Worm (Caenorhabditis elegans) whole organism, late embryonic: ENCODE data around the gene unc-49.

ENCODE experiments used
- C38D4.7 ChIP-seq: fragments of 200-800 bp; sonication (Bioruptor generic); optimal IDR thresholded peaks from 2 replicates; lab custom pipeline; 2018; ENCODE audit warnings: mild to moderate bottlenecking, missing genetic modification characterization, moderate library complexity, missing compliant biosample characterization
- F13H6.1 ChIP-seq: sonication (generic microtip); optimal IDR thresholded peaks from 2 replicates; lab custom pipeline; 2016; ENCODE audit warnings: missing genetic modification characterization, missing compliant biosample characterization
- K09A11.1 ChIP-seq: sonication (generic microtip); optimal IDR thresholded peaks from 2 replicates; lab custom pipeline; 2017; ENCODE audit warnings: antibody characterized with exemption, mild to moderate bottlenecking, missing genetic modification characterization, missing compliant biosample characterization; ENCODE audit not compliant: insufficient read depth
- T23F11.4 ChIP-seq: fragments of 200-800 bp; sonication (Bioruptor generic); optimal IDR thresholded peaks from 2 replicates; lab custom pipeline; 2018; ENCODE audit warnings: mild to moderate bottlenecking, missing genetic modification characterization, missing compliant biosample characterization
- Y22D7AL.16 ChIP-seq: sonication (generic microtip); optimal IDR thresholded peaks from 2 replicates; lab custom pipeline; 2016; ENCODE audit warnings: missing genetic modification characterization, missing compliant biosample characterization
- ama-1 ChIP-seq: fragments of 150-350 bp; optimal IDR thresholded peaks from 2 replicates; lab custom pipeline; 2014
- ceh-18 ChIP-seq: sonication (generic microtip); optimal IDR thresholded peaks from 2 replicates; lab custom pipeline; 2016; ENCODE audit warnings: missing genetic modification characterization, missing compliant biosample characterization
- ceh-31 ChIP-seq: sonication (generic microtip); optimal IDR thresholded peaks from 2 replicates; lab custom pipeline; 2016; ENCODE audit warnings: missing genetic modification characterization, missing compliant biosample characterization
- ceh-34 ChIP-seq: sonication (generic microtip); optimal IDR thresholded peaks from 2 replicates; lab custom pipeline; 2016; ENCODE audit warnings: mild to moderate bottlenecking, missing genetic modification characterization, missing compliant biosample characterization
- ceh-45 ChIP-seq: fragments of 200-800 bp; sonication (Bioruptor generic); IDR thresholded peaks from 2 replicates; pipeline ENCODE4 v1.3.6; 2022; ENCODE audit warnings: missing genetic modification reagents, missing genetic modification characterization, missing compliant biosample characterization
- ceh-6 ChIP-seq: fragments of 200-800 bp; sonication (Bioruptor generic); optimal IDR thresholded peaks from 2 replicates; lab custom pipeline; 2018; ENCODE audit warnings: mild to moderate bottlenecking, missing genetic modification characterization, missing compliant biosample characterization
- dve-1 ChIP-seq: sonication (generic microtip); optimal IDR thresholded peaks from 2 replicates; lab custom pipeline; 2017; ENCODE audit warnings: antibody characterized with exemption, mild to moderate bottlenecking, missing genetic modification characterization, missing compliant biosample characterization
- elt-2 ChIP-seq: sonication (generic microtip); optimal IDR thresholded peaks from 2 replicates; lab custom pipeline; 2016; ENCODE audit warnings: missing genetic modification reagents, missing genetic modification characterization, missing compliant biosample characterization
- elt-4 ChIP-seq: sonication (generic microtip); optimal IDR thresholded peaks from 2 replicates; lab custom pipeline; 2016; ENCODE audit warnings: missing genetic modification characterization, missing compliant biosample characterization
- fax-1 ChIP-seq: sonication (generic microtip); optimal IDR thresholded peaks from 2 replicates; lab custom pipeline; 2016; ENCODE audit warnings: missing genotype, missing genetic modification characterization, missing compliant biosample characterization
- fkh-10 ChIP-seq: fragments of 150-350 bp; optimal IDR thresholded peaks from 2 replicates; lab custom pipeline; 2014; ENCODE audit warnings: missing biosample characterization, missing genetic modification reagents, missing genetic modification characterization
- fkh-6 ChIP-seq: sonication (generic microtip); optimal IDR thresholded peaks from 2 replicates; lab custom pipeline; 2016; ENCODE audit warnings: missing genetic modification characterization, missing compliant biosample characterization
- gmeb-2 ChIP-seq: sonication (generic microtip); optimal IDR thresholded peaks from 2 replicates; lab custom pipeline; 2016; ENCODE audit warnings: missing genetic modification characterization, inconsistent platforms, missing compliant biosample characterization
- lin-11 ChIP-seq: fragments of 200-800 bp; sonication (Bioruptor generic); optimal IDR thresholded peaks from 2 replicates; lab custom pipeline; 2018; ENCODE audit warnings: mild to moderate bottlenecking, missing genetic modification characterization, missing compliant biosample characterization
- madf-2 ChIP-seq: sonication (generic microtip); optimal IDR thresholded peaks from 2 replicates; lab custom pipeline; 2017; ENCODE audit warnings: missing genetic modification characterization, missing compliant biosample characterization
- mec-3 ChIP-seq: sonication (generic microtip); optimal IDR thresholded peaks from 2 replicates; lab custom pipeline; 2016; ENCODE audit warnings: borderline replicate concordance, missing genetic modification characterization, missing compliant biosample characterization
- nhr-11 ChIP-seq: fragments of 150-350 bp; optimal IDR thresholded peaks from 2 replicates; lab custom pipeline; 2014; ENCODE audit warnings: missing biosample characterization, missing genetic modification characterization
- nhr-232 ChIP-seq: sonication (generic microtip); optimal IDR thresholded peaks from 2 replicates; lab custom pipeline; 2016; ENCODE audit warnings: missing genetic modification characterization, missing compliant biosample characterization
- pat-9 ChIP-seq: fragments of 200-800 bp; sonication (Bioruptor generic); optimal IDR thresholded peaks from 2 replicates; lab custom pipeline; 2018; ENCODE audit warnings: mild to moderate bottlenecking, missing genetic modification characterization, moderate library complexity, missing compliant biosample characterization
- pha-2 ChIP-seq: sonication (generic microtip); optimal IDR thresholded peaks from 2 replicates; lab custom pipeline; 2017; ENCODE audit warnings: mild to moderate bottlenecking, missing genetic modification characterization, missing compliant biosample characterization
- pha-4 ChIP-seq: fragments of 150-350 bp; optimal IDR thresholded peaks from 2 replicates; lab custom pipeline; 2018; ENCODE audit warnings: missing biosample characterization, missing genetic modification reagents, missing genetic modification characterization
- pros-1 ChIP-seq: fragments of 150-350 bp; optimal IDR thresholded peaks from 2 replicates; lab custom pipeline; 2014; ENCODE audit warnings: missing biosample characterization, missing genetic modification reagents, missing genetic modification characterization
- rnt-1 ChIP-seq: sonication (generic microtip); optimal IDR thresholded peaks from 2 replicates; lab custom pipeline; 2016; ENCODE audit warnings: missing genetic modification characterization, missing compliant biosample characterization
- sox-4 ChIP-seq: sonication (generic microtip); optimal IDR thresholded peaks from 2 replicates; lab custom pipeline; 2017; ENCODE audit warnings: mild to moderate bottlenecking, missing genetic modification characterization, inconsistent platforms, missing compliant biosample characterization
- syd-9 ChIP-seq: sonication (generic microtip); optimal IDR thresholded peaks from 2 replicates; lab custom pipeline; 2016; ENCODE audit warnings: mild to moderate bottlenecking, missing genetic modification characterization, moderate library complexity, missing compliant biosample characterization
- tbx-7 ChIP-seq: sonication (generic microtip); optimal IDR thresholded peaks from 2 replicates; lab custom pipeline; 2016; ENCODE audit warnings: missing genotype, missing genetic modification characterization, missing compliant biosample characterization
- unc-3 ChIP-seq, 2 experiments: fragments of 200-800 bp in 1 of 2; sonication (Bioruptor generic) in 1 of 2; sonication (generic microtip) in 1 of 2; conservative IDR thresholded peaks in 1 of 2; optimal IDR thresholded peaks in 1 of 2; 2 replicates each; pipeline versions ENCODE4 v1.3.6 to Lab custom; 2016 to 2022; ENCODE audit warnings: missing compliant biosample characterization in 2 of 2, missing genetic modification characterization in 2 of 2, missing genetic modification reagents in 1 of 2
- unc-55 ChIP-seq: sonication (generic microtip); optimal IDR thresholded peaks from 2 replicates; lab custom pipeline; 2017; ENCODE audit warnings: missing biosample characterization, missing genetic modification reagents, missing genetic modification characterization
- zip-5 ChIP-seq: sonication (generic microtip); optimal IDR thresholded peaks from 2 replicates; lab custom pipeline; 2016; ENCODE audit warnings: missing genetic modification characterization, missing compliant biosample characterization

Gene unc-49

DNA sequence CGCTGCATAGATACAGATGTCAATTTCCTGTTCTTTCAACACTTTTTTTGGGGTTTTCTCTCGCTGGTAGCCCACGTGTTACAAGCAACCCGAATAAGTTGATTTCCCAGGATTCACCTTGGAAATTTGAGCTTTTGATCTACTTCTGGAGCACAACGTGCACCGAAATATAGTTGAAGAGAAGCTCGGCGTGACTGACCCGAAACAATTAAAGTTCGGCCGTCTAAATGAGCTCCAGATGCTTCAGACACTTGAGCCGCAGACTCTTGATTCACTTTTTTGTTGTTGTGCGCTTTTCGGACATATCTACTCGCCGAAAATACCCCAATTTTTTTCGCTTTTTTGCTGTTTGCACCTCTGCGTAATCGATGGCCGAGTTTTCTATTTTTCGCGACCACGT is 1.7 kb upstream of the unc-49 start:
- no peak for TF ChIP-seq syd-9 (tag; lab: Kevin White, UChicago)
- TF ChIP-seq ceh-45: no peak
- no peak for TF ChIP-seq unc-3 (GFP tag; conservative IDR thresholded peaks at IDR 0.05; lab: Robert Waterston, UW)
- TF ChIP-seq unc-3 (tag; optimal IDR thresholded peaks at IDR 0.05; lab: Kevin White, UChicago): no peak
- no peak for TF ChIP-seq mec-3 (tag; lab: Kevin White, UChicago)
- TF ChIP-seq ceh-34: no peak
- no peak for TF ChIP-seq fkh-10 (GFP tag; lab: Kevin White, UChicago)
- TF ChIP-seq tbx-7: no peak
- TF ChIP-seq Y22D7AL.16 (tag; lab: Kevin White, UChicago): no peak
- TF ChIP-seq lin-11 (tag; lab: Kevin White, UChicago): no peak
- no peak for TF ChIP-seq pros-1 (tag; lab: Kevin White, UChicago)
- TF ChIP-seq sox-4 (tag; lab: Kevin White, UChicago): no peak
- no peak for TF ChIP-seq C38D4.7 (GFP tag; lab: Kevin White, UChicago)
- TF ChIP-seq pha-4: no peak
- TF ChIP-seq pha-2: no peak
- no peak for TF ChIP-seq nhr-11 (tag; lab: Kevin White, UChicago)
- no peak for TF ChIP-seq pat-9 (tag; lab: Kevin White, UChicago)
- no peak for TF ChIP-seq ceh-31 (tag; lab: Kevin White, UChicago)

DNA sequence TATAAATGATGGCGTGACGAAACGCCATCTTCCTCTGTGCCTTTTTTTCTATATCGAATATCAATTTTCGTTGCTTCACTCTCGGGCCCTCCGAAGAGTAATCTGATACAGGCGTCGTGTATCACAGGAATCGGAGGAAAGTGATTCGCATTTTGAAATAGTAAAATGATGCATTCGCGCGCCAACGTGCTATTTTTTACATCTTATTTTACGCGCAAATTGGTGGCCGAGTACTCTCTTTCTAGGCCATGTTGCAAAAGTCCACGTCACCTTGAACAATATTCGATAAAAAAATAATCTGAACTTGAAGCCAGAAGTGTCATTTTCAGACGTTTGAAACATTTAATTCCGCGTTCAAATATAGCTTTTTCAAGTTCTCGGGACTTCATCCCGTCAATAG is 947 bp upstream of the unc-49 start:
- TF ChIP-seq ceh-34 (peak; percentile 43), K09A11.1 (tag; lab: Kevin White, UChicago) (no peak), nhr-11 (tag; lab: Kevin White, UChicago) (no peak)

DNA sequence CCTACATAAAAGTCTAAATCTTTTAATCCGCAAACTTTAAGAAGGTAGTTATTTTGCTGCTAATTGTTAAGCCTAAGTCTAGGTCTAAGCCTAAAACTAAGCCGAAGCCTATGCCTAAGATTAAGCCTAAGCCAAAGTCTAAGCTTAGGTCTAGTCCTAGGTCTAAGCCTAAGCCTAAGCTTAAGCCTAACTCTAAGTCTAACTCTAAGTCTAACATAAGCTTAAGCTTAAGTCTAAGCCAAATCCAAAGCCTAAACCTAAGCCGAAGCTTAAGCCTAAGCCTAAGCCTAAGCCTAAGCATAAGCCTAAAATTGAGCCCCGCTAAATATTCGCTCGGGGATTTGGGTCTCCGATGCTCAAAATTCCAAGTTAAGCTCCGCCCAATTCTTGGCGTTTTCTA is 657 bp downstream of the unc-49 start:
- TF ChIP-seq ama-1 (lab: Kevin White, UChicago) (no peak), pat-9 (tag; lab: Kevin White, UChicago) (no peak), dve-1 (tag; lab: Kevin White, UChicago) (peak; percentile 53)

DNA sequence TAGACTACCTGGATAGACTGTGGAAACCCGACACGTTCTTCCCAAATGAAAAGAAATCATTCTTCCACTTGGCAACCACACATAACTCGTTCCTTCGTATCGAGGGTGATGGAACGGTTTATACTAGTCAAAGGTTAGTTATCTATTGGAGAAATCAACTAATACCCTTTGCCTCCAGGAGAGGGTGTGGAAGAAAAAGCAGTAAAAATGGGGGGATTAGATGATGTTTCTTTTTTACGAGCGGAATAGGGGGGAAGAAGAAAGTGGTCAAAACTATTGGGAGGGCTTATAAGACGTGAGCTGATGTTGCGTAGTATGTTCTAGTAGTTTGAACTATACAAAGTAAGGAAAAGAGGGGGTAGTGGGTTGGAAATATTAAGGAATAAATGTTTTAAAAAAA is 2.5 kb downstream of the unc-49 start:
- TF ChIP-seq fax-1 (tag; lab: Kevin White, UChicago) (no peak), ceh-6 (GFP tag; lab: Kevin White, UChicago) (no peak), mec-3 (tag; lab: Kevin White, UChicago) (no peak), ama-1 (lab: Kevin White, UChicago) (no peak), fkh-6 (tag; lab: Kevin White, UChicago) (no peak), nhr-232 (tag; lab: Kevin White, UChicago) (no peak), rnt-1 (tag; lab: Kevin White, UChicago) (no peak)

DNA sequence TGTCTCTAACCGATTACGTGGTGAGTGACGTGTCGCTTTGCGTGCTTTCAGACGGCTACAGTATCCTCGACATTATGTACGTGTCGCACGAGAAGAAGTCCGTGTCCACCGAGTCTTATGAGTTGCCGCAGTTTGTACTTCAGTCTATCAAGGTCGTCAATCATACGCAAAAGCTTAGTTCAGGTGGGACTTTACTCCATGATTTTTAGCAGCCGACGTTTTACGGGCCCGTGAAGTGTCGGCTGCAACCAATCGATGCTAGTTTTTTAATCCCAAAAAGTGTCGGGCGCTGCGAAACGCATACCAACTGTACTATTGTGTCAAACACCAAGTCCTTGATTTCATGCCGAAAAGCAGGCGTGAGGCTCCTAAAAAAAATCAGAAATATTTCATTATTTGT is 4.3 kb downstream of the unc-49 start:
- TF ChIP-seq F13H6.1 (tag; lab: Kevin White, UChicago) (no peak), zip-5 (tag; lab: Kevin White, UChicago) (no peak), unc-3 (GFP tag; conservative IDR thresholded peaks at IDR 0.05; lab: Robert Waterston, UW) (no peak), unc-3 (tag; optimal IDR thresholded peaks at IDR 0.05; lab: Kevin White, UChicago) (no peak), madf-2 (tag; lab: Kevin White, UChicago) (no peak), fkh-6 (tag; lab: Kevin White, UChicago) (no peak), ama-1 (lab: Kevin White, UChicago) (no peak), elt-2 (tag; lab: Kevin White, UChicago) (no peak), pros-1 (tag; lab: Kevin White, UChicago) (no peak), pat-9 (tag; lab: Kevin White, UChicago) (no peak), fax-1 (tag; lab: Kevin White, UChicago) (no peak), gmeb-2 (no peak)

DNA sequence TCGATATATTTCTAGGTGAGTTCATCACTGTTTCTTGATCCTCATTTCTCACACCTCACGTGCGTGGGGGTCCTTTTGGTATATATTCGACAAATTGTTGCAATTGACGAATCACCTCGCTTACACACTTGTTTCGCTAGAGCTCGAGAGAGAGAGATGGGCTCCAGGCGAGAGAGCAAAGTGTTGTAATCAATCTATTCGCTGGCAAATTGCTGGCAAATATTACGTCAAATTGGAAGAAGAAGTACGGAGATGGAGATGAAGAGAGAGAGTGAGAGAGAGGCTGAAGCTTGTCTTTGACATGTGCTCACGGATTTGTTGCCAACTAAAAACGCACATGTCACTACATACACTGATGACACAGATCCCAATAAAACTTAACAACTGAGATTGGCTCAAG is 5.4 kb downstream of the unc-49 start:
- no peak for TF ChIP-seq zip-5 (tag; lab: Kevin White, UChicago)
- peak; percentile 41 for TF ChIP-seq rnt-1 (tag; lab: Kevin White, UChicago)
- TF ChIP-seq ceh-18 (tag; lab: Kevin White, UChicago): peak; percentile 73
- TF ChIP-seq elt-4 (tag; lab: Kevin White, UChicago): no peak
- TF ChIP-seq F13H6.1 (tag; lab: Kevin White, UChicago): no peak
- no peak for TF ChIP-seq T23F11.4 (GFP tag; lab: Kevin White, UChicago)
- TF ChIP-seq unc-55: peak; percentile 79
